Fruit fly (Drosophila melanogaster) whole organism, adult: ENCODE data around the gene mxc.

Experiments
- CG11617 ChIP-seq: fragments of 200-800 bp; sonication (Bioruptor generic); optimal IDR thresholded peaks from 2 replicates; lab custom pipeline; 2017; ENCODE audit warnings: mild to moderate bottlenecking, missing biosample characterization, missing genetic modification reagents, missing genetic modification characterization
- CG12768 ChIP-seq: fragments of 200-800 bp; sonication (Bioruptor generic); optimal IDR thresholded peaks from 2 replicates; lab custom pipeline; 2017; ENCODE audit warnings: missing biosample characterization, missing genetic modification characterization, mild to moderate bottlenecking, moderate library complexity, missing genetic modification reagents
- CG14711 ChIP-seq: fragments of 200-800 bp; sonication (Bioruptor generic); optimal IDR thresholded peaks from 2 replicates; lab custom pipeline; 2018; ENCODE audit warnings: missing biosample characterization, mild to moderate bottlenecking, missing genetic modification characterization, moderate library complexity
- CG1620 ChIP-seq: fragments of 200-800 bp; sonication (Bioruptor generic); optimal IDR thresholded peaks from 2 replicates; lab custom pipeline; 2016; ENCODE audit warnings: missing biosample characterization, missing genetic modification characterization
- CG33017 ChIP-seq: fragments of 200-800 bp; sonication (Bioruptor generic); optimal IDR thresholded peaks from 2 replicates; lab custom pipeline; 2018; ENCODE audit warnings: missing biosample characterization, mild to moderate bottlenecking, missing genetic modification characterization, moderate library complexity
- CG7101 ChIP-seq: fragments of 200-800 bp; sonication (Bioruptor generic); optimal IDR thresholded peaks from 2 replicates; lab custom pipeline; 2018; ENCODE audit warnings: missing biosample characterization, mild to moderate bottlenecking, missing genetic modification characterization, moderate library complexity
- Crg-1 ChIP-seq: fragments of 200-800 bp; sonication (Bioruptor generic); optimal IDR thresholded peaks from 2 replicates; lab custom pipeline; 2016; ENCODE audit warnings: missing biosample characterization, missing genetic modification characterization
- Hr96 ChIP-seq: fragments of 200-800 bp; sonication (Bioruptor generic); optimal IDR thresholded peaks from 2 replicates; lab custom pipeline; 2016; ENCODE audit warnings: missing biosample characterization, missing genetic modification characterization
- Mnt ChIP-seq: fragments of 200-800 bp; sonication (Bioruptor generic); optimal IDR thresholded peaks from 2 replicates; lab custom pipeline; 2016; ENCODE audit warnings: missing biosample characterization, mild to moderate bottlenecking, missing genetic modification characterization
- cnc ChIP-seq, 2 experiments: fragments of >200 bp; optimal IDR thresholded peaks; 2 replicates each; lab custom pipeline; 2017
- kay ChIP-seq: fragments of 200-800 bp; sonication (Bioruptor generic); peaks from one replicate; lab custom pipeline; 2016; ENCODE audit warnings: missing biosample characterization, missing genetic modification characterization, borderline replicate concordance
- tj ChIP-seq: fragments of 200-800 bp; sonication (Bioruptor generic); optimal IDR thresholded peaks from 3 replicates; lab custom pipeline; 2017; ENCODE audit warnings: missing biosample characterization, mild to moderate bottlenecking, missing genetic modification characterization, moderate library complexity

- TF ChIP-seq Mnt, result peak; percentile 64
- TF ChIP-seq CG7101 (tag; lab: Kevin White, UChicago), result peak; percentile 95
- TF ChIP-seq kay (GFP tag; lab: Kevin White, UChicago), result no peak
- no peak for TF ChIP-seq cnc (optimal IDR thresholded peaks at IDR 0.05; lab: Kevin White, UChicago)
- TF ChIP-seq CG11617 (GFP tag; lab: Kevin White, UChicago), result peak; percentile 91
- peak; percentile 61 for TF ChIP-seq Crg-1 (GFP tag; lab: Kevin White, UChicago)
- TF ChIP-seq tj, result peak; percentile 80
- peak; percentile 39 for TF ChIP-seq Hr96 (GFP tag; lab: Kevin White, UChicago)
- peak; percentile 65 for TF ChIP-seq CG1620
- TF ChIP-seq CG33017, result peak; percentile 83
- peak; percentile 88 for TF ChIP-seq CG14711 (tag; lab: Kevin White, UChicago)
- peak; percentile 76 for TF ChIP-seq CG12768 (GFP tag; lab: Kevin White, UChicago)
Measured at dm6 chrX:9201866-9202681, 41.2 kb downstream of the mxc start.
